Fruit fly (Drosophila melanogaster) whole organism, embryonic: Measurements from ENCODE around the gene CG10347.

Source experiments
- Aef1 ChIP-seq: fragments of 200-800 bp; sonication (Bioruptor generic); IDR thresholded peaks from 3 replicates; pipeline ENCODE4 v1.3.6; 2022; ENCODE audit warnings: missing biosample characterization, missing genetic modification characterization
- B-H1 ChIP-seq: fragments of 200-800 bp; sonication (Bioruptor generic); IDR thresholded peaks from 3 replicates; pipeline ENCODE4 v1.3.6; 2022; ENCODE audit warnings: missing biosample characterization, missing genetic modification characterization
- B-H2 ChIP-seq: fragments of 200-800 bp; sonication (Bioruptor generic); optimal IDR thresholded peaks from 2 replicates; lab custom pipeline; 2018; ENCODE audit warnings: missing biosample characterization, mild to moderate bottlenecking, missing genetic modification characterization
- Bgb ChIP-seq: fragments of 200-800 bp; sonication (Bioruptor generic); IDR thresholded peaks from 2 replicates; pipeline ENCODE4 v1.3.6; 2022; ENCODE audit warnings: missing biosample characterization, missing genetic modification characterization; ENCODE audit not compliant: partially characterized antibody
- CG10979 ChIP-seq: fragments of 200-800 bp; sonication (Bioruptor generic); optimal IDR thresholded peaks from 2 replicates; lab custom pipeline; 2018; ENCODE audit warnings: missing biosample characterization, mild to moderate bottlenecking, missing genetic modification characterization, moderate library complexity
- CG12104 ChIP-seq: fragments of 200-800 bp; sonication (Bioruptor generic); optimal IDR thresholded peaks from 3 replicates; lab custom pipeline; 2016; ENCODE audit warnings: missing biosample characterization, missing genetic modification characterization
- CG12769 ChIP-seq: fragments of 200-800 bp; sonication (Bioruptor generic); optimal IDR thresholded peaks from 2 replicates; lab custom pipeline; 2019; ENCODE audit warnings: missing biosample characterization, mild to moderate bottlenecking, missing genetic modification characterization, moderate library complexity
- CG12942 ChIP-seq: fragments of 200-800 bp; sonication (Bioruptor generic); optimal IDR thresholded peaks from 3 replicates; lab custom pipeline; 2016; ENCODE audit warnings: missing biosample characterization, missing genetic modification characterization
- CG14014 ChIP-seq: fragments of 200-800 bp; sonication (Bioruptor generic); IDR thresholded peaks from 2 replicates; pipeline ENCODE4 v1.3.6; 2022; ENCODE audit warnings: missing biosample characterization, missing genetic modification characterization
- CG1529 ChIP-seq: fragments of 200-800 bp; sonication (Bioruptor generic); optimal IDR thresholded peaks from 3 replicates; lab custom pipeline; 2018; ENCODE audit warnings: missing biosample characterization, missing genetic modification characterization
- CG15601 ChIP-seq: fragments of 200-800 bp; sonication (Bioruptor generic); optimal IDR thresholded peaks from 3 replicates; lab custom pipeline; 2019; ENCODE audit warnings: missing biosample characterization, mild to moderate bottlenecking, missing genetic modification characterization, moderate library complexity
- CG16813 ChIP-seq: fragments of 200-800 bp; sonication (Bioruptor generic); IDR thresholded peaks from 3 replicates; pipeline ENCODE4 v1.3.6; 2022; ENCODE audit warnings: missing biosample characterization, missing genetic modification characterization; ENCODE audit not compliant: partially characterized antibody
- CG17802 ChIP-seq: fragments of 200-800 bp; sonication (Bioruptor generic); optimal IDR thresholded peaks from 2 replicates; lab custom pipeline; 2018; ENCODE audit warnings: missing biosample characterization, mild to moderate bottlenecking, missing genetic modification characterization, moderate library complexity
- CG17912 ChIP-seq: fragments of 200-800 bp; sonication (Bioruptor generic); optimal IDR thresholded peaks from 2 replicates; lab custom pipeline; 2018; ENCODE audit warnings: missing biosample characterization, mild to moderate bottlenecking, missing genetic modification characterization
- CG2129 ChIP-seq: fragments of 200-800 bp; sonication (Bioruptor generic); IDR thresholded peaks from 2 replicates; pipeline ENCODE4 v1.3.6; 2022; ENCODE audit warnings: missing biosample characterization, missing genetic modification characterization; ENCODE audit not compliant: partially characterized antibody
- CG31224 ChIP-seq: fragments of 200-800 bp; sonication (Bioruptor generic); IDR thresholded peaks from 2 replicates; pipeline ENCODE4 v1.3.6; 2022; ENCODE audit warnings: missing biosample characterization, missing genetic modification characterization
- CG31365 ChIP-seq: fragments of 200-800 bp; sonication (Bioruptor generic); optimal IDR thresholded peaks from 2 replicates; lab custom pipeline; 2018; ENCODE audit warnings: missing biosample characterization, mild to moderate bottlenecking, missing genetic modification characterization
- CG31441 ChIP-seq: fragments of 200-800 bp; sonication (Bioruptor generic); IDR thresholded peaks from 2 replicates; pipeline ENCODE4 v1.3.6; 2022; ENCODE audit warnings: missing biosample characterization, missing genetic modification characterization
- CG3281 ChIP-seq: fragments of 200-800 bp; sonication (Bioruptor generic); optimal IDR thresholded peaks from 3 replicates; lab custom pipeline; 2017; ENCODE audit warnings: missing biosample characterization, mild to moderate bottlenecking, missing genetic modification characterization
- CG4730 ChIP-seq: fragments of 200-800 bp; sonication (Bioruptor generic); IDR thresholded peaks from 2 replicates; pipeline ENCODE4 v1.3.6; 2022; ENCODE audit warnings: missing biosample characterization, missing genetic modification characterization
- CG6254 ChIP-seq: fragments of 200-800 bp; sonication (Bioruptor generic); optimal IDR thresholded peaks from 3 replicates; lab custom pipeline; 2017; ENCODE audit warnings: mild to moderate bottlenecking, missing biosample characterization, missing genetic modification reagents, missing genetic modification characterization
- CG6272 ChIP-seq: fragments of 200-800 bp; sonication (Bioruptor generic); IDR thresholded peaks from 2 replicates; pipeline ENCODE4 v1.3.6; 2022; ENCODE audit warnings: missing biosample characterization, missing genetic modification characterization
- CG9437 ChIP-seq: fragments of 200-800 bp; sonication (Bioruptor generic); optimal IDR thresholded peaks from 2 replicates; lab custom pipeline; 2018; ENCODE audit warnings: missing biosample characterization, mild to moderate bottlenecking, missing genetic modification characterization
- CG9727 ChIP-seq: fragments of 200-800 bp; sonication (Bioruptor generic); optimal IDR thresholded peaks from 3 replicates; lab custom pipeline; 2017; ENCODE audit warnings: missing biosample characterization, mild to moderate bottlenecking, missing genetic modification characterization
- CkIIα-i1 ChIP-seq: fragments of 200-800 bp; sonication (Bioruptor generic); IDR thresholded peaks from 2 replicates; pipeline ENCODE4 v1.3.6; 2022; ENCODE audit warnings: missing biosample characterization, missing genetic modification characterization
- Dref ChIP-seq: fragments of 200-800 bp; sonication (Bioruptor generic); IDR thresholded peaks from 2 replicates; pipeline ENCODE4 v1.3.6; 2022; ENCODE audit warnings: missing biosample characterization, missing genetic modification characterization
- Elba2 ChIP-seq: fragments of 200-800 bp; sonication (Bioruptor generic); optimal IDR thresholded peaks from 3 replicates; lab custom pipeline; 2016; ENCODE audit warnings: missing biosample characterization, missing genetic modification characterization
- HHEX ChIP-seq: fragments of 200-800 bp; sonication (Bioruptor generic); optimal IDR thresholded peaks from 3 replicates; lab custom pipeline; 2017; ENCODE audit warnings: missing biosample characterization, mild to moderate bottlenecking, missing genetic modification characterization, missing genetic modification reagents
- Hand ChIP-seq: fragments of 200-800 bp; sonication (Bioruptor generic); optimal IDR thresholded peaks from 2 replicates; lab custom pipeline; 2017; ENCODE audit warnings: mild to moderate bottlenecking, missing biosample characterization, missing genetic modification reagents, missing genetic modification characterization
- Myb ChIP-seq: fragments of 200-800 bp; sonication (Bioruptor generic); optimal IDR thresholded peaks from 2 replicates; lab custom pipeline; 2016; ENCODE audit warnings: missing biosample characterization, missing genetic modification characterization
- Poxn ChIP-seq: fragments of 200-800 bp; sonication (Bioruptor generic); IDR thresholded peaks from 2 replicates; pipeline ENCODE4 v1.3.6; 2022; ENCODE audit warnings: missing biosample characterization, missing genetic modification characterization
- Scr ChIP-seq: fragments of 200-800 bp; sonication (Bioruptor generic); IDR thresholded peaks from 2 replicates; pipeline ENCODE4 v1.3.6; 2022; ENCODE audit warnings: missing biosample characterization, missing genetic modification characterization; ENCODE audit not compliant: partially characterized antibody
- Sin3A ChIP-seq: fragments of >200 bp; optimal IDR thresholded peaks from 2 replicates; lab custom pipeline; 2018
- Usf ChIP-seq: fragments of 200-800 bp; sonication (Bioruptor generic); optimal IDR thresholded peaks from 2 replicates; lab custom pipeline; 2017; ENCODE audit warnings: missing genotype, missing biosample characterization, missing genetic modification characterization
- abd-A ChIP-seq: fragments of 200-800 bp; sonication (Bioruptor generic); optimal IDR thresholded peaks from 3 replicates; lab custom pipeline; 2019; ENCODE audit warnings: missing biosample characterization, mild to moderate bottlenecking, missing genetic modification characterization, moderate library complexity
- ems ChIP-seq: fragments of 200-800 bp; sonication (Bioruptor generic); optimal IDR thresholded peaks from 3 replicates; lab custom pipeline; 2016; ENCODE audit warnings: missing biosample characterization, missing genetic modification characterization
- grn ChIP-seq: fragments of 200-800 bp; sonication (Bioruptor generic); optimal IDR thresholded peaks from 3 replicates; lab custom pipeline; 2017; ENCODE audit warnings: missing biosample characterization, missing genetic modification characterization
- hb ChIP-seq: fragments of 200-800 bp; sonication (Bioruptor generic); IDR thresholded peaks from 3 replicates; pipeline ENCODE4 v1.3.6; 2022; ENCODE audit warnings: missing biosample characterization, missing genetic modification characterization; ENCODE audit not compliant: partially characterized antibody
- inv ChIP-seq: fragments of 200-800 bp; sonication (Bioruptor generic); IDR thresholded peaks from 2 replicates; pipeline ENCODE4 v1.3.6; 2022; ENCODE audit warnings: missing biosample characterization, missing genetic modification characterization; ENCODE audit not compliant: partially characterized antibody
- klu ChIP-seq: fragments of 200-800 bp; sonication (Bioruptor generic); IDR thresholded peaks from 2 replicates; pipeline ENCODE4 v1.3.6; 2022; ENCODE audit warnings: missing biosample characterization, missing genetic modification characterization
- maf-S ChIP-seq: fragments of 200-800 bp; sonication (Bioruptor generic); optimal IDR thresholded peaks from 2 replicates; lab custom pipeline; 2016; ENCODE audit warnings: missing biosample characterization, missing genetic modification characterization
- mld ChIP-seq: fragments of 200-800 bp; sonication (Bioruptor generic); IDR thresholded peaks from 3 replicates; pipeline ENCODE4 v1.3.6; 2022; ENCODE audit warnings: missing biosample characterization, missing genetic modification characterization; ENCODE audit not compliant: partially characterized antibody
- nau ChIP-seq: fragments of 200-800 bp; sonication (Bioruptor generic); optimal IDR thresholded peaks from 3 replicates; lab custom pipeline; 2017; ENCODE audit warnings: missing biosample characterization, mild to moderate bottlenecking, missing genetic modification characterization, missing genetic modification reagents
- onecut ChIP-seq: fragments of 200-800 bp; sonication (Bioruptor generic); IDR thresholded peaks from 2 replicates; pipeline ENCODE4 v1.3.6; 2022; ENCODE audit warnings: missing biosample characterization, missing genetic modification characterization
- p53 ChIP-seq: fragments of 200-800 bp; sonication (Bioruptor generic); optimal IDR thresholded peaks from 2 replicates; lab custom pipeline; 2016; ENCODE audit warnings: missing biosample characterization, missing genetic modification characterization
- pum ChIP-seq: fragments of 200-800 bp; sonication (Bioruptor generic); optimal IDR thresholded peaks from 2 replicates; lab custom pipeline; 2016; ENCODE audit warnings: missing biosample characterization, missing genetic modification characterization
- pzg ChIP-seq: fragments of 200-800 bp; sonication (Bioruptor generic); optimal IDR thresholded peaks from 3 replicates; lab custom pipeline; 2018; ENCODE audit warnings: missing biosample characterization, mild to moderate bottlenecking, missing genetic modification characterization, moderate library complexity
- rib ChIP-seq: fragments of 200-800 bp; sonication (Bioruptor generic); IDR thresholded peaks from 2 replicates; pipeline ENCODE4 v1.3.6; 2022; ENCODE audit warnings: missing biosample characterization, missing genetic modification characterization
- sens ChIP-seq: fragments of 200-800 bp; sonication (Bioruptor generic); peaks from one replicate; lab custom pipeline; 2016; ENCODE audit warnings: missing biosample characterization, missing genetic modification characterization
- vnd ChIP-seq: fragments of 200-800 bp; sonication (Bioruptor generic); IDR thresholded peaks from 3 replicates; pipeline ENCODE4 v1.3.6; 2022; ENCODE audit warnings: missing biosample characterization, missing genetic modification characterization; ENCODE audit not compliant: partially characterized antibody
- vvl ChIP-seq: fragments of 200-800 bp; sonication (Bioruptor generic); IDR thresholded peaks from 2 replicates; pipeline ENCODE4 v1.3.6; 2022; ENCODE audit warnings: missing biosample characterization, missing genetic modification characterization

CG10347 gene

DNA sequence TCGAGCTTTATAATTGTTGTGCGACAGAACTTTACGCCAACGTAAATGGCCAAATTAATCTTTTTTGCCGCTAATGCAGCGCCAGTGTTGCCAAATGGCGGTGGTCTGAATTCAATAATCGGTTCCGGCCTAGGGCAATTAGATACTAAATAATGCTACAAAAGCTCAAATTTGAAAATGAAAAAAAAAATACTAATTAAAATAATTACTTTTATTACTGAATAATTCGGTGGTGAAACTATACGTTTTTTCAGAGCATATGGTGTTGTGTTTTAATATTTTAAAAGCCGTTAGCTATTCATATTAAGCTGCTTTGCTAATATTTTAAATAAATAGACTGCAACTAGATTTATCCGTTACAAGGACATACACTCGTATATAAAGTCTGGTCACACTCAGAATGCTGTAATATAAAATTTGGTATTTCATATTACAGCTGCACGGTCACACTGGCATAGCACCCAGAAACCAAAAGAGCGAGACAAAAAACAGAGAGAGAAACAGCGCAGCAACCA, 38.2 kb downstream of the CG10347 start, which contains the start of the genes CG1578 and rudhira (continued):
- TF ChIP-seq CG9727 (peak; percentile 30), Poxn (GFP tag; lab: Robert Waterston, UW) (no peak), sens (GFP tag; lab: Kevin White, UChicago) (peak; percentile 40), rib (GFP tag; lab: Robert Waterston, UW) (0 out of 2 replicates have a peak, but pooled peaks have one; percentile 24), CG14014 (GFP tag; lab: Robert Waterston, UW) (no peak), Bgb (GFP tag; lab: Robert Waterston, UW) (peak; percentile 6; the same call in 1 of the 2 replicates), Scr (peak; percentile 26; the same call in 1 of the 2 replicates), pzg (GFP tag; lab: Kevin White, UChicago) (peak; percentile 48), hb (GFP tag; lab: Robert Waterston, UW) (no peak), CG10979 (no peak), Aef1 (GFP tag; lab: Robert Waterston, UW) (no peak), maf-S (GFP tag; lab: Kevin White, UChicago) (no peak), onecut (GFP tag; lab: Robert Waterston, UW) (peak; percentile 11; the same call in 1 of the 2 replicates), CG17912 (no peak), CG31365 (no peak), CG16813 (GFP tag; lab: Robert Waterston, UW) (0 out of 3 replicates have a peak, but pooled peaks have one; percentile 9), CG12104 (GFP tag; lab: Kevin White, UChicago) (no peak), klu (no peak), p53 (no peak), mld (no peak), CG15601 (tag; lab: Kevin White, UChicago) (peak; percentile 40), CG12942 (GFP tag; lab: Kevin White, UChicago) (no peak), CG6254 (GFP tag; lab: Kevin White, UChicago) (no peak), Myb (GFP tag; lab: Kevin White, UChicago) (peak; percentile 52), Elba2 (no peak), CG4730 (GFP tag; lab: Robert Waterston, UW) (no peak), CG2129 (no peak), inv (GFP tag; lab: Robert Waterston, UW) (no peak), CG31441 (GFP tag; lab: Robert Waterston, UW) (peak; percentile 33; the same call in 1 of the 2 replicates), CG3281 (GFP tag; lab: Kevin White, UChicago) (no peak), Dref (GFP tag; lab: Robert Waterston, UW) (no peak), CG17802 (tag; lab: Kevin White, UChicago) (no peak), Hand (GFP tag; lab: Kevin White, UChicago) (no peak), CG1529 (GFP tag; lab: Kevin White, UChicago) (no peak), abd-A (peak; percentile 71), grn (no peak), CG12769 (tag; lab: Kevin White, UChicago) (no peak), Usf (GFP tag; lab: Kevin White, UChicago) (no peak), ems (GFP tag; lab: Kevin White, UChicago) (no peak), vvl (peak; percentile 8; the same call in 1 of the 2 replicates), CG6272 (GFP tag; lab: Robert Waterston, UW) (no peak), vnd (GFP tag; lab: Robert Waterston, UW) (no peak), B-H1 (GFP tag; lab: Robert Waterston, UW) (no peak), Sin3A (lab: Kevin White, UChicago) (peak; percentile 39), HHEX (peak; percentile 8), B-H2 (GFP tag; lab: Kevin White, UChicago) (no peak), pum (GFP tag; lab: Kevin White, UChicago) (no peak), CG31224 (GFP tag; lab: Robert Waterston, UW) (no peak), CkIIα-i1 (GFP tag; lab: Robert Waterston, UW) (no peak), nau (GFP tag; lab: Kevin White, UChicago) (no peak), CG9437 (GFP tag; lab: Kevin White, UChicago) (peak; percentile 31)
